Worm (Caenorhabditis elegans) whole organism, early embryonic: Measurements from ENCODE around the gene nstp-8.

ENCODE experiments used
- flt-1 ChIP-seq: fragments of 200-800 bp; sonication (Bioruptor generic); IDR thresholded peaks from 2 replicates; pipeline ENCODE4 v1.3.6; 2022; ENCODE audit warnings: missing genetic modification characterization, missing compliant biosample characterization
- scrt-1 ChIP-seq: fragments of 200-800 bp; sonication (Bioruptor generic); IDR thresholded peaks from 2 replicates; pipeline ENCODE4 v1.3.6; 2022; ENCODE audit warnings: missing genetic modification characterization, missing compliant biosample characterization
- sea-1 ChIP-seq: fragments of 200-800 bp; sonication (Bioruptor generic); conservative IDR thresholded peaks from 2 replicates; pipeline ENCODE4 v1.3.6; 2022; ENCODE audit warnings: missing genetic modification characterization, missing compliant biosample characterization
- tbx-11 ChIP-seq: fragments of 200-800 bp; sonication (Bioruptor generic); IDR thresholded peaks from 2 replicates; pipeline ENCODE4 v1.3.6; 2022; ENCODE audit warnings: missing genetic modification characterization, missing compliant biosample characterization

- TF ChIP-seq flt-1 (GFP tag; lab: Robert Waterston, UW) = no peak
- no peak for TF ChIP-seq sea-1 (GFP tag; lab: Robert Waterston, UW)
- TF ChIP-seq scrt-1 (GFP tag; lab: Robert Waterston, UW) = no peak
- TF ChIP-seq tbx-11 (GFP tag; lab: Robert Waterston, UW) = no peak
These were observed 44.3 kb downstream of the nstp-8 start, which contains the start of gene nhr-182 for ce11 chrV:2259750-2260149.
